Worm (Caenorhabditis elegans) whole organism, midembryonic: ENCODE measurements around the gene znf-207.

Source experiments
- T22C8.4 ChIP-seq: fragments of 200-800 bp; sonication (Bioruptor generic); IDR thresholded peaks from 2 replicates; pipeline ENCODE4 v1.3.6; 2022; ENCODE audit warnings: missing genetic modification characterization, missing compliant biosample characterization
- cog-1 ChIP-seq: sonication (generic microtip); optimal IDR thresholded peaks from 2 replicates; lab custom pipeline; 2016; ENCODE audit warnings: missing genetic modification characterization, missing compliant biosample characterization

DNA sequence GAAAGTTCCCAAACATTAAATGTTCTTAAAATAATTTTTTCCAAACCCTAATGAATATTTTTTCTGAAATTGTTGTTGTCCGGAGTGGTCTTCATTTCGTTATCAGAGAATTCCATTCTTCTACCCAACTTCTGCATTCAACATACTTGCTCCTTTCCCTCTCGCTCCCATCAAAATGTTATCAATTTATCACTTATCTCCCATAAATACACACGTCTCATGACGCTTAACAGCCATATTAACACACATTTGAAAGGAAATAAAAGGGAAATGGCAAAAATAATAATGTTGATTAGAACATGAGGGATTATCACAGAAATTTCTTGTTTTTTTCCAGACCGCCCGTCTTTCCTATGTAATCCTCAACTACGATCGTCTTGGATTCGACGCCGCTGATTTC lies 21.8 kb upstream of the znf-207 start:
- no peak for TF ChIP-seq cog-1 (tag; lab: Kevin White, UChicago)
- no peak for TF ChIP-seq T22C8.4 (GFP tag; lab: Robert Waterston, UW)
